Worm (Caenorhabditis elegans) whole organism, young adult: ENCODE results near the gene idpp-7.

Experiments used
- ama-1 ChIP-seq, 3 experiments: fragments of 150-350 bp in 1 of 3; sonication (generic microtip) in 2 of 3; optimal IDR thresholded peaks; 2 replicates each; lab custom pipeline; 2014 to 2018; ENCODE audit warnings: missing biosample characterization in 2 of 3, missing genetic modification characterization in 2 of 3, missing genetic modification reagents in 2 of 3
- ceh-100 ChIP-seq: fragments of 200-800 bp; sonication (Bioruptor generic); IDR thresholded peaks from 2 replicates; pipeline ENCODE4 v1.3.6; 2022; ENCODE audit warnings: missing genetic modification reagents, missing genetic modification characterization, missing compliant biosample characterization
- efl-1 ChIP-seq: fragments of 150-350 bp; optimal IDR thresholded peaks from 2 replicates; lab custom pipeline; 2014; ENCODE audit warnings: missing biosample characterization, missing genetic modification reagents, missing genetic modification characterization
- him-1 ChIP-seq: sonication (generic microtip); optimal IDR thresholded peaks from 2 replicates; lab custom pipeline; 2016; ENCODE audit warnings: missing genotype, missing genetic modification reagents, missing genetic modification characterization, missing compliant biosample characterization
- let-526 ChIP-seq: fragments of 200-800 bp; sonication (Bioruptor generic); IDR thresholded peaks from 2 replicates; pipeline ENCODE4 v1.3.6; 2022; ENCODE audit warnings: missing genetic modification reagents, missing genetic modification characterization, missing compliant biosample characterization

- TF ChIP-seq ama-1 (optimal IDR thresholded peaks at IDR 0.05; lab: Kevin White, UChicago) (no peak), ama-1 (GFP tag; optimal IDR thresholded peaks at IDR 0.05; lab: Kevin White, UChicago) (no peak), him-1 (tag; lab: Kevin White, UChicago) (no peak), efl-1 (no peak), ceh-100 (GFP tag; lab: Robert Waterston, UW) (no peak), let-526 (no peak)
Observed at ce11 chrIV:12725228-12725627, 5.5 kb downstream of the idpp-7 start.
